Worm (Caenorhabditis elegans): ENCODE results near the gene M57.2.

M57.2 gene

ce11 chrIV:3532989-3533388, 5.8 kb downstream of the M57.2 start (continued):
- no peak for TF ChIP-seq nhr-237 (tag; optimal IDR thresholded peaks at IDR 0.05)
- TF ChIP-seq pqm-1 (tag; optimal IDR thresholded peaks at IDR 0.05): no peak
- no peak for TF ChIP-seq ztf-11 (tag; optimal IDR thresholded peaks at IDR 0.05)
- TF ChIP-seq ama-1 (optimal IDR thresholded peaks at IDR 0.05): no peak
- TF ChIP-seq fos-1 (tag; optimal IDR thresholded peaks at IDR 0.05): no peak
- TF ChIP-seq daf-12 (tag; optimal IDR thresholded peaks at IDR 0.05): no peak
- TF ChIP-seq ZK546.5 (tag; optimal IDR thresholded peaks at IDR 0.05): no peak
- peak; percentile 48 for TF ChIP-seq pha-4 (tag; optimal IDR thresholded peaks at IDR 0.05)
- TF ChIP-seq tbx-2 (tag; optimal IDR thresholded peaks at IDR 0.05): no peak
- no peak for TF ChIP-seq ceh-82 (tag; optimal IDR thresholded peaks at IDR 0.05)
- TF ChIP-seq snpc-4 (tag; optimal IDR thresholded peaks at IDR 0.05): no peak
- no peak for TF ChIP-seq elt-2 (tag; optimal IDR thresholded peaks at IDR 0.05)
- no peak for TF ChIP-seq elt-3 (tag; optimal IDR thresholded peaks at IDR 0.05)
- no peak for TF ChIP-seq nhr-43 (tag; optimal IDR thresholded peaks at IDR 0.05; ENCODE audit: poor library complexity, severe bottlenecking)
- no peak for TF ChIP-seq fkh-2 (tag; optimal IDR thresholded peaks at IDR 0.05)
- no peak for TF ChIP-seq R02D3.7 (tag; optimal IDR thresholded peaks at IDR 0.05)
- no peak for TF ChIP-seq jun-1 (tag; optimal IDR thresholded peaks at IDR 0.05)
- TF ChIP-seq sea-2 (GFP tag; optimal IDR thresholded peaks at IDR 0.05): no peak
- no peak for TF ChIP-seq nhr-11 (tag; optimal IDR thresholded peaks at IDR 0.05)
- TF ChIP-seq ceh-28 (tag; optimal IDR thresholded peaks at IDR 0.05): no peak

DNA sequence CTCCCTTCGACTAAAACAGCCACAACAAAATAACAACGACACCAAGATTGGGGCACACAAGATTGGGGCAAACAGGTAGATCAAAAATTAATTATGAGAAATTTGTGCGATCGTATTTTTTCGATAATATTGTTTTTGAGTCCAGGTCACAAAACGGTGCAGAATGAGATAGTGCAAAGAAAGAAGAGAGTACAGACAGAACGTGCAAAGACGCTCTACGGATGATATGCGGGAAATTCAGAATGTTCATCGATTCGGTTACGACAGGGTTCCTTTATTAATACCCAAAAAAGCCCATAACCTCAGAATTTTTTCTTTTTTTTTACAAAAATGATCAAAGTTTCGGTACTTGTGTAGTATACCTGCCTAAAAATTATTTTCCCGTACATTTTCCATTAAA, 12.1 kb downstream of the M57.2 start:
- no peak for TF ChIP-seq ZK546.5 (tag; optimal IDR thresholded peaks at IDR 0.05)
- peak; percentile 15 for TF ChIP-seq hmg-11 (tag; optimal IDR thresholded peaks at IDR 0.05)

DNA sequence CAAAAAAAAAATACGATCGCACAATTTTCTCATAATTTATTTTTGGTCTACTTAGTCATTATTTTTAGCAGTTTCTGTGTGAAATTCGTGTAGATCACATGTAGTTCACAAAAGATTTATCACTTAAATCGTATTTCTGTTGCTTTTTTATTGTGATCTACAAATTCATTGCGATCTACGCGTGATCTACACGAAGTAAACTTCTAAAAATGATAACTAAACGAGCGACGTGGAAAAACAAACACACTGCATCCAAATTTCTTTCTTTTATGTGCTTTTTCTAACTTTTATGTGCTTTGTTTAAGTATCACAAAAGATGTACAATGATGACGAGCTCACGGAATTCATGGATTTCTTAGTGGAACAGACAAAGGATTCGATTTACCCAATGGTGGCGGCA, 12.7 kb downstream of the M57.2 start, which contains the start of gene B0212.3:
B0212.3 (plus strand) TSS at position 301 of the 400 bp plus-strand sequence.
- TF ChIP-seq nfya-1 (tag; optimal IDR thresholded peaks at IDR 0.05; ENCODE audit: insufficient read depth) (no peak), nhr-11 (tag; optimal IDR thresholded peaks at IDR 0.05) (no peak), pqm-1 (tag; optimal IDR thresholded peaks at IDR 0.05) (no peak), unc-39 (tag; optimal IDR thresholded peaks at IDR 0.05) (no peak), nhr-237 (tag; optimal IDR thresholded peaks at IDR 0.05) (no peak)

ce11 chrIV:3545060-3545459, 17.9 kb downstream of the M57.2 start:
- TF ChIP-seq ceh-28 (tag; optimal IDR thresholded peaks at IDR 0.05) (peak; percentile 85), nhr-77 (tag; optimal IDR thresholded peaks at IDR 0.05) (no peak)

DNA sequence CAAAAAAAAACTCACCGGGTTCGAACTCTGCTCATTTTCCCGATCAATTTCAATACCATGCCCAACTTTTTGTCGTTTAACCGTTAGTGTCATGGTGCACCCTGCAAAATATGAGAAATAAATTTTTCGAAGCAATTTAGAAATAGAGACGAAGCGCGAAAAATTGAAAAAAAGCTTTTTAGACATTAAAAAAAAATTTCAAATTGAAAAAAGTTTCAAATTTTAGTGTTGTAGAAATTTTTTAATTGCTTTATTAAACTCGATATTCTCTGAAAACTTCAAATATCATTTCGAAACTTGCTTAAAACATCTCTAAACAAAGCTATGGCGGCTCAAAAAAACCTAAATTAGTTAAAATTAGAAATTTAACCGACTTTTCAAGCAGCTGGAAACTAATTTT, 20.3 kb downstream of the M57.2 start, which contains the start of gene nstp-6:
nstp-6 (minus strand) TSS at position 101 of the 400 bp plus-strand sequence.
- TF ChIP-seq mml-1 (tag; optimal IDR thresholded peaks at IDR 0.05): no peak
- no peak for TF ChIP-seq ceh-28 (tag; optimal IDR thresholded peaks at IDR 0.05)
- TF ChIP-seq nhr-77 (tag; optimal IDR thresholded peaks at IDR 0.05): no peak
- TF ChIP-seq ceh-82 (tag; optimal IDR thresholded peaks at IDR 0.05): no peak
- TF ChIP-seq ztf-4 (tag; optimal IDR thresholded peaks at IDR 0.05): no peak
- TF ChIP-seq daf-12 (tag; optimal IDR thresholded peaks at IDR 0.05): no peak
- no peak for TF ChIP-seq aly-2 (tag; optimal IDR thresholded peaks at IDR 0.05)
- no peak for TF ChIP-seq eor-1 (tag; optimal IDR thresholded peaks at IDR 0.05)
- TF ChIP-seq ceh-16 (tag; optimal IDR thresholded peaks at IDR 0.05): no peak
- TF ChIP-seq jun-1 (tag; optimal IDR thresholded peaks at IDR 0.05): no peak
- TF ChIP-seq nhr-76 (tag; optimal IDR thresholded peaks at IDR 0.05): no peak
- no peak for TF ChIP-seq unc-39 (tag; optimal IDR thresholded peaks at IDR 0.05)

DNA sequence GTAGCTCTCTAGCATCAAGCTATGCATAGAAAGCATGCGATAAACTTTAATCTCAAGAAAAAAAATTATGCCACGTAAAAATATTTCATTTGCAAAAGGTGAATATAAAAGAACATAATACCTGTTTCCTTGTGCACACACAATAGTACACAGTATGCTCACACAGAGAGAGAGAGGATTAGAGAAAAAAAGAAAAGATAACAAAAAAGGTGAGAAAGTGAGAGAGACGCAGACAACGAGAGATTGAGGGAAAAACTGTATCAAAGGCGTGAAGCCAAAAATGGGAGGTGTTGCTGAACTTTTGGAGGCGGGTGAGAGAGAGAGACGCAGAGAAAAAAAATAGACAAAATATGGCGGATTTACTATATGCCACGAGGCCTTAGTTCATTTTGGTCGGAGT, 21.2 kb downstream of the M57.2 start:
- TF ChIP-seq pha-4 (tag; optimal IDR thresholded peaks at IDR 0.05) (peak; percentile 92), pqm-1 (tag; optimal IDR thresholded peaks at IDR 0.05) (peak; percentile 73), ceh-28 (tag; optimal IDR thresholded peaks at IDR 0.05) (no peak), elt-2 (tag; optimal IDR thresholded peaks at IDR 0.05) (peak; percentile 77), nhr-25 (tag; optimal IDR thresholded peaks at IDR 0.05) (no peak), ZK546.5 (tag; optimal IDR thresholded peaks at IDR 0.05) (no peak)

Data from whole organism, L3 larva.